Worm (Caenorhabditis elegans) whole organism, mixed stage, embryonic: Measurements from ENCODE around the gene B0361.4.

ENCODE experiments used
- M03D4.4 ChIP-seq: sonication (generic microtip); optimal IDR thresholded peaks from 2 replicates; lab custom pipeline; 2017; ENCODE audit warnings: mild to moderate bottlenecking, missing genetic modification characterization, missing compliant biosample characterization
- bed-3 ChIP-seq: fragments of 200-800 bp; sonication (Bioruptor generic); optimal IDR thresholded peaks from 3 replicates; lab custom pipeline; 2018; ENCODE audit warnings: mild to moderate bottlenecking, missing genetic modification characterization, moderate library complexity, missing compliant biosample characterization
- blmp-1 ChIP-seq: fragments of 150-350 bp; optimal IDR thresholded peaks from 2 replicates; lab custom pipeline; 2014; ENCODE audit warnings: missing biosample characterization, missing genetic modification characterization
- ceh-39 ChIP-seq: fragments of 150-350 bp; optimal IDR thresholded peaks from 2 replicates; lab custom pipeline; 2014; ENCODE audit warnings: missing biosample characterization, missing genetic modification characterization
- ceh-43 ChIP-seq: fragments of 200-800 bp; sonication (Bioruptor generic); optimal IDR thresholded peaks from 2 replicates; lab custom pipeline; 2018; ENCODE audit warnings: mild to moderate bottlenecking, missing genetic modification characterization, moderate library complexity, missing compliant biosample characterization
- ceh-83 ChIP-seq: fragments of 200-800 bp; sonication (Bioruptor generic); optimal IDR thresholded peaks from 2 replicates; lab custom pipeline; 2018; ENCODE audit warnings: mild to moderate bottlenecking, missing genetic modification characterization, missing compliant biosample characterization
- ces-1 ChIP-seq: fragments of 150-350 bp; optimal IDR thresholded peaks from 2 replicates; lab custom pipeline; 2014; ENCODE audit warnings: missing biosample characterization, missing genetic modification reagents, missing genetic modification characterization
- cnd-1 ChIP-seq: fragments of 200-800 bp; sonication (Bioruptor generic); optimal IDR thresholded peaks from 2 replicates; lab custom pipeline; 2018; ENCODE audit warnings: mild to moderate bottlenecking, missing genetic modification characterization, missing compliant biosample characterization
- drap-1 ChIP-seq: fragments of 200-800 bp; sonication (Bioruptor generic); optimal IDR thresholded peaks from 3 replicates; lab custom pipeline; 2018; ENCODE audit warnings: mild to moderate bottlenecking, missing genetic modification characterization, missing compliant biosample characterization
- elt-1 ChIP-seq: sonication (generic microtip); optimal IDR thresholded peaks from 2 replicates; lab custom pipeline; 2017; ENCODE audit warnings: missing genetic modification characterization, mild to moderate bottlenecking, missing compliant biosample characterization, antibody characterized with exemption, moderate library complexity, borderline replicate concordance; ENCODE audit not compliant: insufficient read depth
- elt-3 ChIP-seq: fragments of 150-350 bp; optimal IDR thresholded peaks from 2 replicates; lab custom pipeline; 2014; ENCODE audit warnings: missing biosample characterization, missing genetic modification characterization
- flh-1 ChIP-seq: fragments of 200-800 bp; sonication (Bioruptor generic); optimal IDR thresholded peaks from 2 replicates; lab custom pipeline; 2018; ENCODE audit warnings: mild to moderate bottlenecking, missing genetic modification characterization, moderate library complexity, missing compliant biosample characterization
- ham-2 ChIP-seq: fragments of 200-800 bp; sonication (Bioruptor generic); optimal IDR thresholded peaks from 2 replicates; lab custom pipeline; 2018; ENCODE audit warnings: mild to moderate bottlenecking, missing genetic modification characterization, missing compliant biosample characterization
- lin-32 ChIP-seq: fragments of 200-800 bp; sonication (Bioruptor generic); optimal IDR thresholded peaks from 2 replicates; lab custom pipeline; 2018; ENCODE audit warnings: mild to moderate bottlenecking, missing genetic modification characterization, missing compliant biosample characterization
- lsy-2 ChIP-seq: fragments of 150-350 bp; optimal IDR thresholded peaks from 2 replicates; lab custom pipeline; 2014; ENCODE audit warnings: missing biosample characterization, missing genetic modification characterization
- mab-5 ChIP-seq: fragments of 150-350 bp; optimal IDR thresholded peaks from 2 replicates; lab custom pipeline; 2014; ENCODE audit warnings: missing biosample characterization, missing genetic modification characterization
- mep-1 ChIP-seq: fragments of 150-350 bp; optimal IDR thresholded peaks from 2 replicates; lab custom pipeline; 2017; ENCODE audit warnings: missing biosample characterization, missing genetic modification reagents, missing genetic modification characterization, inconsistent platforms
- nhr-12 ChIP-seq: fragments of 150-350 bp; optimal IDR thresholded peaks from 2 replicates; lab custom pipeline; 2014; ENCODE audit warnings: missing biosample characterization, missing genetic modification characterization
- nhr-2 ChIP-seq: fragments of 150-350 bp; optimal IDR thresholded peaks from 2 replicates; lab custom pipeline; 2014; ENCODE audit warnings: missing biosample characterization, missing genetic modification characterization
- nhr-237 ChIP-seq: fragments of 150-350 bp; optimal IDR thresholded peaks from 2 replicates; lab custom pipeline; 2014; ENCODE audit warnings: missing biosample characterization, missing genetic modification characterization
- nhr-28 ChIP-seq: fragments of 150-350 bp; optimal IDR thresholded peaks from 2 replicates; lab custom pipeline; 2014; ENCODE audit warnings: missing biosample characterization, missing genetic modification characterization
- nhr-76 ChIP-seq: sonication (generic microtip); optimal IDR thresholded peaks from 2 replicates; lab custom pipeline; 2017; ENCODE audit warnings: missing biosample characterization, missing genetic modification characterization
- sem-2 ChIP-seq: fragments of 200-800 bp; sonication (Bioruptor generic); optimal IDR thresholded peaks from 2 replicates; lab custom pipeline; 2018; ENCODE audit warnings: mild to moderate bottlenecking, missing genetic modification characterization, missing compliant biosample characterization
- snpc-4 ChIP-seq: fragments of 150-350 bp; optimal IDR thresholded peaks from 2 replicates; lab custom pipeline; 2014; ENCODE audit warnings: missing biosample characterization, missing genetic modification characterization
- sptf-1 ChIP-seq: sonication (generic microtip); optimal IDR thresholded peaks from 2 replicates; lab custom pipeline; 2017; ENCODE audit warnings: mild to moderate bottlenecking, missing genetic modification characterization, moderate library complexity, missing compliant biosample characterization
- unc-39 ChIP-seq: fragments of 150-350 bp; optimal IDR thresholded peaks from 2 replicates; lab custom pipeline; 2014; ENCODE audit warnings: missing biosample characterization, missing genetic modification characterization
- unc-62 ChIP-seq: fragments of 150-350 bp; optimal IDR thresholded peaks from 2 replicates; lab custom pipeline; 2014; ENCODE audit warnings: missing biosample characterization, missing genetic modification reagents, missing genetic modification characterization
- zip-8 ChIP-seq: fragments of 150-350 bp; optimal IDR thresholded peaks from 2 replicates; lab custom pipeline; 2014; ENCODE audit warnings: missing biosample characterization, missing genetic modification characterization
- ztf-11 ChIP-seq: fragments of 150-350 bp; optimal IDR thresholded peaks from 2 replicates; lab custom pipeline; 2014; ENCODE audit warnings: missing biosample characterization, missing genetic modification characterization

B0361.4 gene

ce11 chrIII:7272828-7273227 lies 14.0 kb downstream of the B0361.4 start:
- TF ChIP-seq nhr-76 (no peak), nhr-2 (tag; lab: Kevin White, UChicago) (no peak)

- TF ChIP-seq nhr-237 (tag; lab: Kevin White, UChicago) (no peak), blmp-1 (tag; lab: Kevin White, UChicago) (no peak), ceh-39 (tag; lab: Kevin White, UChicago) (no peak), nhr-12 (tag; lab: Kevin White, UChicago) (no peak), bed-3 (GFP tag; lab: Kevin White, UChicago) (no peak), elt-1 (tag; lab: Kevin White, UChicago) (no peak), ceh-83 (no peak), elt-3 (tag; lab: Kevin White, UChicago) (no peak)
Measured at ce11 chrIII:7273718-7274117, 14.9 kb downstream of the B0361.4 start.

ce11 chrIII:7275296-7275695 lies 16.5 kb downstream of the B0361.4 start, which contains the start of gene psd-1:
TSS of gene psd-1 (minus strand) at chrIII:7275396.
- TF ChIP-seq unc-39 (tag; lab: Kevin White, UChicago) (no peak), unc-62 (no peak), nhr-12 (tag; lab: Kevin White, UChicago) (no peak)
- TF ChIP-seq, all 35 proteins: peak for 0

ce11 chrIII:7277228-7277627 lies 18.4 kb downstream of the B0361.4 start, which contains the start of the genes spot-1 and B0361.11:
TSS of gene spot-1 (minus strand) at chrIII:7277274.
TSS of gene B0361.11 (plus strand) at chrIII:7277599.
- TF ChIP-seq flh-1 (GFP tag; lab: Kevin White, UChicago) (no peak), snpc-4 (tag; lab: Kevin White, UChicago) (no peak), ztf-11 (tag; lab: Kevin White, UChicago) (no peak), nhr-237 (tag; lab: Kevin White, UChicago) (peak; percentile 59), ces-1 (GFP tag; lab: Kevin White, UChicago) (peak; percentile 38), mep-1 (peak; percentile 78), lsy-2 (tag; lab: Kevin White, UChicago) (peak; percentile 75), sptf-1 (tag; lab: Kevin White, UChicago) (peak; percentile 10), ceh-39 (tag; lab: Kevin White, UChicago) (peak; percentile 45)

- no peak for TF ChIP-seq nhr-76
- TF ChIP-seq nhr-12 (tag; lab: Kevin White, UChicago), result no peak
- TF ChIP-seq elt-1 (tag; lab: Kevin White, UChicago), result no peak
- no peak for TF ChIP-seq ceh-83
- no peak for TF ChIP-seq flh-1 (GFP tag; lab: Kevin White, UChicago)
- no peak for TF ChIP-seq nhr-28 (tag; lab: Kevin White, UChicago)
- TF ChIP-seq sem-2, result no peak
Measured at ce11 chrIII:7278491-7278890, 19.7 kb downstream of the B0361.4 start.

ce11 chrIII:7281179-7281578 lies 22.4 kb downstream of the B0361.4 start, which contains the start of gene B0361.3:
TSS of gene B0361.3 (plus strand) at chrIII:7281462.
- TF ChIP-seq drap-1 (GFP tag; lab: Kevin White, UChicago) (no peak), lsy-2 (tag; lab: Kevin White, UChicago) (peak; percentile 45), elt-3 (tag; lab: Kevin White, UChicago) (no peak), ces-1 (GFP tag; lab: Kevin White, UChicago) (peak; percentile 50)

ce11 chrIII:7285783-7286182 lies 27.0 kb downstream of the B0361.4 start, which contains the start of gene pho-5:
TSS of gene pho-5 (minus strand) at chrIII:7285883.
- TF ChIP-seq M03D4.4 (tag; lab: Kevin White, UChicago) (no peak), ceh-39 (tag; lab: Kevin White, UChicago) (no peak), ceh-43 (no peak), elt-1 (tag; lab: Kevin White, UChicago) (no peak), nhr-76 (no peak), flh-1 (GFP tag; lab: Kevin White, UChicago) (no peak), snpc-4 (tag; lab: Kevin White, UChicago) (no peak), mab-5 (tag; lab: Kevin White, UChicago) (no peak), zip-8 (tag; lab: Kevin White, UChicago) (no peak), nhr-12 (tag; lab: Kevin White, UChicago) (no peak), nhr-237 (tag; lab: Kevin White, UChicago) (no peak), unc-62 (no peak), sem-2 (no peak), ham-2 (GFP tag; lab: Kevin White, UChicago) (no peak), sptf-1 (tag; lab: Kevin White, UChicago) (no peak), elt-3 (tag; lab: Kevin White, UChicago) (no peak), cnd-1 (tag; lab: Kevin White, UChicago) (no peak), lin-32 (GFP tag; lab: Kevin White, UChicago) (no peak), unc-39 (tag; lab: Kevin White, UChicago) (no peak), ceh-83 (no peak)
